Worm (Caenorhabditis elegans) whole organism, L4 larva: ENCODE results near the gene fbxc-30.

Source experiments
- F26F4.8 ChIP-seq: fragments of 200-800 bp; sonication (Bioruptor generic); conservative IDR thresholded peaks from 2 replicates; pipeline ENCODE4 v1.3.6; 2022; ENCODE audit warnings: missing genetic modification characterization, missing compliant biosample characterization
- F37D6.2 ChIP-seq: sonication (generic microtip); optimal IDR thresholded peaks from 2 replicates; lab custom pipeline; 2016; ENCODE audit warnings: mild to moderate bottlenecking, missing genetic modification characterization, missing compliant biosample characterization
- F49E8.2 ChIP-seq: sonication (generic microtip); optimal IDR thresholded peaks from 2 replicates; lab custom pipeline; 2016; ENCODE audit warnings: missing compliant biosample characterization, mild to moderate bottlenecking, missing genetic modification characterization, borderline replicate concordance
- R02D3.7 ChIP-seq: fragments of 150-350 bp; sonication (generic microtip); optimal IDR thresholded peaks from 3 replicates; lab custom pipeline; 2014; ENCODE audit warnings: missing biosample characterization, missing genetic modification characterization
- T20F7.1 ChIP-seq: fragments of 200-800 bp; sonication (Bioruptor generic); optimal IDR thresholded peaks from 2 replicates; lab custom pipeline; 2018; ENCODE audit warnings: mild to moderate bottlenecking, missing genetic modification characterization, missing compliant biosample characterization
- Y105C5A.15 ChIP-seq: fragments of 200-800 bp; sonication (Bioruptor generic); IDR thresholded peaks from 2 replicates; pipeline ENCODE4 v1.3.6; 2022; ENCODE audit warnings: missing genetic modification characterization, missing compliant biosample characterization
- ZK546.5 ChIP-seq, 2 experiments: sonication (generic microtip); optimal IDR thresholded peaks; 2 replicates each; lab custom pipeline; 2017; ENCODE audit warnings: missing biosample characterization in 2 of 2, missing genetic modification characterization in 2 of 2
- aha-1 ChIP-seq: fragments of 150-350 bp; peaks from one replicate; lab custom pipeline; 2014; ENCODE audit warnings: missing biosample characterization, missing genetic modification characterization
- aly-2 ChIP-seq: sonication (generic microtip); optimal IDR thresholded peaks from 2 replicates; lab custom pipeline; 2018; ENCODE audit warnings: missing biosample characterization, missing genetic modification characterization
- ama-1 ChIP-seq: fragments of 150-350 bp; optimal IDR thresholded peaks from 2 replicates; lab custom pipeline; 2014; ENCODE audit warnings: inconsistent platforms, mixed read lengths
- ceh-44 ChIP-seq: fragments of 200-800 bp; sonication (Bioruptor generic); IDR thresholded peaks from 2 replicates; pipeline ENCODE4 v1.3.6; 2022; ENCODE audit warnings: missing genetic modification reagents, missing genetic modification characterization, missing compliant biosample characterization
- ces-1 ChIP-seq: fragments of 150-350 bp; sonication (generic microtip); optimal IDR thresholded peaks from 4 replicates; lab custom pipeline; 2014; ENCODE audit warnings: missing biosample characterization, missing genetic modification reagents, missing genetic modification characterization
- cey-2 ChIP-seq: sonication (generic microtip); optimal IDR thresholded peaks from 3 replicates; lab custom pipeline; 2017; ENCODE audit warnings: missing genetic modification characterization, mild to moderate bottlenecking, missing compliant biosample characterization, antibody characterized with exemption, borderline replicate concordance; ENCODE audit not compliant: insufficient read depth
- daf-8 ChIP-seq: fragments of 200-800 bp; sonication (Bioruptor generic); IDR thresholded peaks from 2 replicates; pipeline ENCODE4 v1.3.6; 2022; ENCODE audit warnings: missing genetic modification characterization, missing compliant biosample characterization
- dmd-6 ChIP-seq: fragments of 200-800 bp; sonication (Bioruptor generic); IDR thresholded peaks from 2 replicates; pipeline ENCODE4 v1.3.6; 2022; ENCODE audit warnings: missing genetic modification reagents, missing genetic modification characterization, missing compliant biosample characterization
- dmd-9 ChIP-seq: fragments of 200-800 bp; sonication (Bioruptor generic); IDR thresholded peaks from 2 replicates; pipeline ENCODE4 v1.3.6; 2022; ENCODE audit warnings: missing genetic modification reagents, missing genetic modification characterization, missing compliant biosample characterization
- egl-27 ChIP-seq: sonication (generic microtip); optimal IDR thresholded peaks from 3 replicates; lab custom pipeline; 2017; ENCODE audit warnings: missing biosample characterization, missing genetic modification reagents, missing genetic modification characterization
- fkh-10 ChIP-seq: fragments of 150-350 bp; optimal IDR thresholded peaks from 2 replicates; lab custom pipeline; 2014; ENCODE audit warnings: missing biosample characterization, missing genetic modification reagents, missing genetic modification characterization
- fos-1 ChIP-seq: fragments of 150-350 bp; optimal IDR thresholded peaks from 2 replicates; lab custom pipeline; 2014; ENCODE audit warnings: missing biosample characterization, missing genetic modification characterization
- gei-8 ChIP-seq: fragments of 200-800 bp; sonication (Bioruptor generic); optimal IDR thresholded peaks from 2 replicates; lab custom pipeline; 2018; ENCODE audit warnings: mild to moderate bottlenecking, missing genetic modification characterization, missing compliant biosample characterization
- hif-1 ChIP-seq, 2 experiments: sonication (generic microtip); optimal IDR thresholded peaks; 2 replicates each; lab custom pipeline; 2016 to 2017; ENCODE audit warnings: missing compliant biosample characterization in 2 of 2, missing genetic modification characterization in 2 of 2, missing genetic modification reagents in 2 of 2, missing genotype in 2 of 2, mild to moderate bottlenecking in 1 of 2
- hlh-11 ChIP-seq: fragments of 200-800 bp; sonication (Bioruptor generic); optimal IDR thresholded peaks from 2 replicates; lab custom pipeline; 2018; ENCODE audit warnings: mild to moderate bottlenecking, missing genetic modification characterization, missing compliant biosample characterization
- hlh-30 ChIP-seq: sonication (generic microtip); optimal IDR thresholded peaks from 2 replicates; lab custom pipeline; 2017; ENCODE audit warnings: antibody characterized with exemption, mild to moderate bottlenecking, missing genetic modification characterization, missing compliant biosample characterization; ENCODE audit not compliant: insufficient read depth
- jun-1 ChIP-seq: fragments of 150-350 bp; optimal IDR thresholded peaks from 2 replicates; lab custom pipeline; 2014; ENCODE audit warnings: missing biosample characterization, missing genetic modification reagents, missing genetic modification characterization
- lin-13 ChIP-seq: fragments of 150-350 bp; optimal IDR thresholded peaks from 2 replicates; lab custom pipeline; 2014; ENCODE audit warnings: missing biosample characterization, missing genetic modification reagents, missing genetic modification characterization
- lin-15B ChIP-seq: fragments of 150-350 bp; sonication (generic microtip); optimal IDR thresholded peaks from 3 replicates; lab custom pipeline; 2014; ENCODE audit warnings: missing biosample characterization, missing genetic modification characterization
- lin-38 ChIP-seq: fragments of 200-800 bp; sonication (Bioruptor generic); IDR thresholded peaks from 2 replicates; pipeline ENCODE4 v1.3.6; 2022; ENCODE audit warnings: missing genetic modification reagents, missing genetic modification characterization, missing compliant biosample characterization
- lin-39 ChIP-seq: fragments of 150-350 bp; optimal IDR thresholded peaks from 2 replicates; lab custom pipeline; 2014; ENCODE audit warnings: missing biosample characterization, missing genetic modification reagents, missing genetic modification characterization
- lir-3 ChIP-seq: sonication (generic microtip); optimal IDR thresholded peaks from 2 replicates; lab custom pipeline; 2016; ENCODE audit warnings: mild to moderate bottlenecking, missing genetic modification characterization, missing compliant biosample characterization
- mdt-29 ChIP-seq: fragments of 200-800 bp; sonication (Bioruptor generic); IDR thresholded peaks from 2 replicates; pipeline ENCODE4 v1.3.6; 2022; ENCODE audit warnings: missing genetic modification reagents, missing genetic modification characterization, missing compliant biosample characterization
- mep-1 ChIP-seq: fragments of 150-350 bp; sonication (generic microtip); optimal IDR thresholded peaks from 3 replicates; lab custom pipeline; 2014; ENCODE audit warnings: missing biosample characterization, missing genetic modification characterization
- mes-2 ChIP-seq: sonication (generic microtip); optimal IDR thresholded peaks from 2 replicates; lab custom pipeline; 2016; ENCODE audit warnings: missing genotype, mild to moderate bottlenecking, missing genetic modification characterization, missing compliant biosample characterization; ENCODE audit not compliant: poor library complexity, severe bottlenecking
- nhr-10 ChIP-seq: fragments of 150-350 bp; optimal IDR thresholded peaks from 2 replicates; lab custom pipeline; 2014; ENCODE audit warnings: missing biosample characterization, missing genetic modification characterization
- nhr-11 ChIP-seq: fragments of 150-350 bp; optimal IDR thresholded peaks from 2 replicates; lab custom pipeline; 2014; ENCODE audit warnings: missing biosample characterization, missing genetic modification characterization
- nhr-111 ChIP-seq: fragments of 200-800 bp; sonication (Bioruptor generic); optimal IDR thresholded peaks from 2 replicates; lab custom pipeline; 2018; ENCODE audit warnings: mild to moderate bottlenecking, missing genetic modification characterization, missing compliant biosample characterization
- nhr-25 ChIP-seq: sonication (generic microtip); optimal IDR thresholded peaks from 2 replicates; lab custom pipeline; 2017; ENCODE audit warnings: missing genetic modification characterization, mild to moderate bottlenecking, missing compliant biosample characterization, antibody characterized with exemption, moderate library complexity, borderline replicate concordance; ENCODE audit not compliant: insufficient read depth
- nhr-28 ChIP-seq: fragments of 150-350 bp; optimal IDR thresholded peaks from 2 replicates; lab custom pipeline; 2014; ENCODE audit warnings: missing biosample characterization, missing genetic modification characterization
- nhr-6 ChIP-seq: fragments of 150-350 bp; optimal IDR thresholded peaks from 2 replicates; lab custom pipeline; 2014; ENCODE audit warnings: missing biosample characterization, missing genetic modification characterization
- nhr-76 ChIP-seq: fragments of 150-350 bp; optimal IDR thresholded peaks from 2 replicates; lab custom pipeline; 2014; ENCODE audit warnings: missing biosample characterization, missing genetic modification characterization
- nhr-77 ChIP-seq: fragments of 150-350 bp; optimal IDR thresholded peaks from 2 replicates; lab custom pipeline; 2014; ENCODE audit warnings: missing biosample characterization, missing genetic modification characterization
- php-3 ChIP-seq: fragments of 200-800 bp; sonication (Bioruptor generic); IDR thresholded peaks from 2 replicates; pipeline ENCODE4 v1.3.6; 2022; ENCODE audit warnings: missing genetic modification reagents, missing genetic modification characterization, missing compliant biosample characterization
- set-16 ChIP-seq: fragments of 200-800 bp; sonication (Bioruptor generic); IDR thresholded peaks from 2 replicates; pipeline ENCODE4 v1.3.6; 2022; ENCODE audit warnings: missing genetic modification reagents, missing genetic modification characterization, missing compliant biosample characterization
- skn-1 ChIP-seq: fragments of 150-350 bp; optimal IDR thresholded peaks from 2 replicates; lab custom pipeline; 2014; ENCODE audit warnings: missing biosample characterization, missing genetic modification characterization
- snpc-1.2 ChIP-seq: fragments of 200-800 bp; sonication (Bioruptor generic); IDR thresholded peaks from 2 replicates; pipeline ENCODE4 v1.3.6; 2022; ENCODE audit warnings: missing genetic modification reagents, missing genetic modification characterization, missing compliant biosample characterization
- spr-1 ChIP-seq: sonication (generic microtip); optimal IDR thresholded peaks from 2 replicates; lab custom pipeline; 2016; ENCODE audit warnings: mild to moderate bottlenecking, missing genetic modification characterization, missing compliant biosample characterization
- spr-3 ChIP-seq: fragments of 200-800 bp; sonication (Bioruptor generic); optimal IDR thresholded peaks from 2 replicates; lab custom pipeline; 2018; ENCODE audit warnings: mild to moderate bottlenecking, missing genetic modification characterization, missing compliant biosample characterization
- tra-1 ChIP-seq: fragments of 200-800 bp; sonication (Bioruptor generic); IDR thresholded peaks from 2 replicates; pipeline ENCODE4 v1.3.6; 2022; ENCODE audit warnings: missing genetic modification reagents, missing genetic modification characterization, missing compliant biosample characterization
- vab-7 ChIP-seq: fragments of 200-800 bp; sonication (Bioruptor generic); IDR thresholded peaks from 2 replicates; pipeline ENCODE4 v1.3.6; 2022; ENCODE audit warnings: missing genetic modification reagents, missing genetic modification characterization, missing compliant biosample characterization
- zag-1 ChIP-seq: fragments of 150-350 bp; optimal IDR thresholded peaks from 2 replicates; lab custom pipeline; 2014; ENCODE audit warnings: missing biosample characterization, missing genetic modification characterization
- zfp-3 ChIP-seq: fragments of 200-800 bp; sonication (Bioruptor generic); conservative IDR thresholded peaks from 2 replicates; pipeline ENCODE4 v1.3.6; 2022; ENCODE audit warnings: missing genetic modification reagents, missing genetic modification characterization, missing compliant biosample characterization
- zip-2 ChIP-seq: fragments of 150-350 bp; optimal IDR thresholded peaks from 2 replicates; lab custom pipeline; 2014; ENCODE audit warnings: missing biosample characterization, missing genetic modification characterization
- ztf-7 ChIP-seq: fragments of 150-350 bp; optimal IDR thresholded peaks from 2 replicates; lab custom pipeline; 2014; ENCODE audit warnings: missing biosample characterization, missing genetic modification characterization

fbxc-30 gene

ce11 chrII:915206-915605, 2.2 kb upstream of the fbxc-30 start (continued):
- TF ChIP-seq nhr-111 (no peak), nhr-25 (tag; lab: Kevin White, UChicago) (no peak), nhr-77 (peak; percentile 95), F26F4.8 (GFP tag; lab: Robert Waterston, UW) (no peak), hlh-11 (tag; lab: Kevin White, UChicago) (peak; percentile 89), lin-15B (tag; lab: Kevin White, UChicago) (no peak), php-3 (GFP tag; lab: Robert Waterston, UW) (peak; percentile 91), mdt-29 (GFP tag; lab: Robert Waterston, UW) (no peak), dmd-9 (GFP tag; lab: Robert Waterston, UW) (no peak), mep-1 (tag; lab: Kevin White, UChicago) (no peak), jun-1 (tag; lab: Kevin White, UChicago) (peak; percentile 59), skn-1 (no peak), vab-7 (no peak), spr-1 (tag; lab: Kevin White, UChicago) (no peak), gei-8 (GFP tag; lab: Kevin White, UChicago) (no peak), set-16 (GFP tag; lab: Robert Waterston, UW) (no peak), nhr-10 (tag; lab: Kevin White, UChicago) (peak; percentile 9), ZK546.5 (tag; optimal IDR thresholded peaks at IDR 0.05; lab: Kevin White, UChicago) (no peak), zfp-3 (GFP tag; lab: Robert Waterston, UW) (no peak), hlh-30 (tag; lab: Kevin White, UChicago) (no peak), egl-27 (no peak), lin-13 (no peak), ceh-44 (GFP tag; lab: Robert Waterston, UW) (no peak), snpc-1.2 (GFP tag; lab: Robert Waterston, UW) (no peak), nhr-11 (tag; lab: Kevin White, UChicago) (no peak), aly-2 (tag; lab: Kevin White, UChicago) (no peak), nhr-6 (tag; lab: Kevin White, UChicago) (peak; percentile 79), nhr-28 (tag; lab: Kevin White, UChicago) (peak; percentile 95), nhr-76 (tag; lab: Kevin White, UChicago) (no peak), tra-1 (peak; percentile 95), spr-3 (no peak), dmd-6 (GFP tag; lab: Robert Waterston, UW) (peak; percentile 98), Y105C5A.15 (GFP tag; lab: Robert Waterston, UW) (no peak), mes-2 (no peak), F49E8.2 (tag; lab: Kevin White, UChicago) (no peak), hif-1 (tag; optimal IDR thresholded peaks at IDR 0.05; lab: Kevin White, UChicago) (no peak), zag-1 (no peak), T20F7.1 (GFP tag; lab: Kevin White, UChicago) (no peak), ama-1 (lab: Kevin White, UChicago) (no peak), zip-2 (tag; lab: Kevin White, UChicago) (no peak), aha-1 (tag; lab: Kevin White, UChicago) (no peak), daf-8 (no peak), ztf-7 (tag; lab: Kevin White, UChicago) (no peak), R02D3.7 (no peak), fos-1 (tag; lab: Kevin White, UChicago) (no peak), fkh-10 (no peak), lir-3 (no peak), ces-1 (GFP tag; lab: Kevin White, UChicago) (no peak), lin-38 (GFP tag; lab: Robert Waterston, UW) (no peak), F37D6.2 (tag; lab: Kevin White, UChicago) (no peak), cey-2 (tag; lab: Kevin White, UChicago) (no peak), lin-39 (no peak)
